Worm (Caenorhabditis elegans): ENCODE data around the gene moa-1.
A peak's percentile ranks its signal among the peaks of the same experiment; 100 is the strongest.

DNA sequence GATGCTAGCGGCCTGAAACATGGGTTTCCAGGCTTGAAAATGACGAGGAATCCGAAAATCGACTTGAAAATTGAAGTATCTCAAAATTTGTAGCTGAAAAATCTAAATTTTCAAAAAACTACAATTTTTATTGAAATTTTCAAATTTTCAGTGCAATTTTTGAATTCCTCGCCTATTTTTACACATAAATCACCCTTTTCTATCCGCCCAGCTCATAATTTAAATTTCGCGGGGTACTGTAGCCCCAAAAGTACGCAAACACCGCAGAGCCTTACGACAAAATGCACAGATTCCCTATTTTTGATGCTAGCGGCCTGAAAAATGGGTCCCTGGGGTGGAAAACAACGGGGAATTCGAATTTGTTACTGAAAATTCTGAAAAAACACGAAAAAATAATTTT lies 38.2 kb downstream of the moa-1 start:
- TF ChIP-seq swsn-7 (tag; optimal IDR thresholded peaks at IDR 0.05) (no peak), lin-14 (GFP tag; optimal IDR thresholded peaks at IDR 0.05) (no peak), ama-1 (optimal IDR thresholded peaks at IDR 0.05) (no peak), ces-1 (GFP tag; optimal IDR thresholded peaks at IDR 0.05) (no peak), fos-1 (tag; optimal IDR thresholded peaks at IDR 0.05) (no peak), ceh-88 (GFP tag; IDR thresholded peaks at IDR 0.05) (no peak), blmp-1 (tag; optimal IDR thresholded peaks at IDR 0.05) (no peak), pax-3 (tag; optimal IDR thresholded peaks at IDR 0.05) (no peak), mep-1 (tag; optimal IDR thresholded peaks at IDR 0.05) (no peak), elt-3 (tag; optimal IDR thresholded peaks at IDR 0.05) (no peak), egl-27 (tag; optimal IDR thresholded peaks at IDR 0.05) (no peak), lsy-2 (tag; optimal IDR thresholded peaks at IDR 0.05) (peak; percentile 17 to 63), pqm-1 (tag; optimal IDR thresholded peaks at IDR 0.05) (no peak)
